Worm (Caenorhabditis elegans) whole organism, L2 larva: Measurements from ENCODE around the gene F09G2.8.

Experiments used
- C34F6.9 ChIP-seq: fragments of 150-350 bp; optimal IDR thresholded peaks from 2 replicates; lab custom pipeline; 2014; ENCODE audit warnings: missing biosample characterization, missing genetic modification characterization
- F13H6.1 ChIP-seq: sonication (generic microtip); optimal IDR thresholded peaks from 2 replicates; lab custom pipeline; 2016; ENCODE audit warnings: missing genetic modification characterization, missing compliant biosample characterization
- R02D3.7 ChIP-seq: fragments of 150-350 bp; optimal IDR thresholded peaks from 2 replicates; lab custom pipeline; 2014; ENCODE audit warnings: missing biosample characterization, missing genetic modification characterization
- Y55F3AM.14 ChIP-seq: fragments of 200-800 bp; sonication (Bioruptor generic); optimal IDR thresholded peaks from 2 replicates; lab custom pipeline; 2018; ENCODE audit warnings: mild to moderate bottlenecking, missing genetic modification characterization, missing compliant biosample characterization
- ZK546.5 ChIP-seq: sonication (generic microtip); optimal IDR thresholded peaks from 2 replicates; lab custom pipeline; 2017; ENCODE audit warnings: missing biosample characterization, missing genetic modification characterization
- alr-1 ChIP-seq: fragments of 150-350 bp; optimal IDR thresholded peaks from 2 replicates; lab custom pipeline; 2014; ENCODE audit warnings: missing biosample characterization, missing genetic modification characterization
- aly-2 ChIP-seq: fragments of 150-350 bp; optimal IDR thresholded peaks from 2 replicates; lab custom pipeline; 2014; ENCODE audit warnings: missing biosample characterization, missing genetic modification characterization
- ama-1 ChIP-seq: fragments of 150-350 bp; optimal IDR thresholded peaks from 2 replicates; lab custom pipeline; 2018; ENCODE audit warnings: inconsistent platforms
- blmp-1 ChIP-seq: sonication (generic microtip); optimal IDR thresholded peaks from 2 replicates; lab custom pipeline; 2017; ENCODE audit warnings: missing genetic modification characterization, mild to moderate bottlenecking, missing compliant biosample characterization, antibody characterized with exemption, moderate library complexity; ENCODE audit not compliant: insufficient read depth
- ceh-16 ChIP-seq: fragments of 150-350 bp; optimal IDR thresholded peaks from 2 replicates; lab custom pipeline; 2014; ENCODE audit warnings: missing biosample characterization, missing genetic modification characterization
- ceh-82 ChIP-seq: fragments of 150-350 bp; optimal IDR thresholded peaks from 2 replicates; lab custom pipeline; 2014; ENCODE audit warnings: missing biosample characterization, missing genetic modification characterization
- crh-2 ChIP-seq: sonication (generic microtip); optimal IDR thresholded peaks from 2 replicates; lab custom pipeline; 2017; ENCODE audit warnings: missing biosample characterization, missing genetic modification characterization
- dmd-4 ChIP-seq: sonication (generic microtip); optimal IDR thresholded peaks from 2 replicates; lab custom pipeline; 2017; ENCODE audit warnings: missing biosample characterization, missing genetic modification characterization
- egl-27 ChIP-seq: sonication (generic microtip); optimal IDR thresholded peaks from 3 replicates; lab custom pipeline; 2017; ENCODE audit warnings: missing biosample characterization, missing genetic modification reagents, missing genetic modification characterization
- elt-1 ChIP-seq: fragments of 150-350 bp; optimal IDR thresholded peaks from 2 replicates; lab custom pipeline; 2014; ENCODE audit warnings: missing biosample characterization, missing genetic modification characterization
- elt-3 ChIP-seq: sonication (generic microtip); optimal IDR thresholded peaks from 2 replicates; lab custom pipeline; 2017; ENCODE audit warnings: missing biosample characterization, missing genetic modification characterization
- fos-1 ChIP-seq: fragments of 150-350 bp; optimal IDR thresholded peaks from 2 replicates; lab custom pipeline; 2014; ENCODE audit warnings: missing biosample characterization, missing genetic modification characterization
- gmeb-1 ChIP-seq: fragments of 150-350 bp; optimal IDR thresholded peaks from 2 replicates; lab custom pipeline; 2014; ENCODE audit warnings: missing biosample characterization, missing genetic modification characterization
- lin-11 ChIP-seq: fragments of 150-350 bp; sonication (generic microtip); optimal IDR thresholded peaks from 2 replicates; lab custom pipeline; 2014; ENCODE audit warnings: missing biosample characterization, missing genetic modification characterization, inconsistent platforms, mixed read lengths
- lin-13 ChIP-seq: fragments of 150-350 bp; optimal IDR thresholded peaks from 2 replicates; lab custom pipeline; 2014; ENCODE audit warnings: missing biosample characterization, missing genetic modification reagents, missing genetic modification characterization
- lin-39 ChIP-seq: fragments of 150-350 bp; optimal IDR thresholded peaks from 2 replicates; lab custom pipeline; 2014; ENCODE audit warnings: missing biosample characterization, missing genetic modification reagents, missing genetic modification characterization
- lsy-2 ChIP-seq, 2 experiments: fragments of 150-350 bp in 1 of 2; sonication (generic microtip) in 1 of 2; optimal IDR thresholded peaks; 2 replicates each; lab custom pipeline; 2014 to 2017; ENCODE audit warnings: missing biosample characterization in 2 of 2, missing genetic modification characterization in 2 of 2
- mab-5 ChIP-seq: fragments of 150-350 bp; optimal IDR thresholded peaks from 2 replicates; lab custom pipeline; 2014; ENCODE audit warnings: missing biosample characterization, missing genetic modification characterization
- mbf-1 ChIP-seq: sonication (generic microtip); optimal IDR thresholded peaks from 2 replicates; lab custom pipeline; 2017; ENCODE audit warnings: missing biosample characterization, missing genetic modification characterization
- mdl-1 ChIP-seq, 2 experiments: fragments of 150-350 bp in 1 of 2; sonication (generic microtip) in 1 of 2; optimal IDR thresholded peaks; 2 replicates each; lab custom pipeline; 2017; ENCODE audit warnings: missing biosample characterization in 2 of 2, missing genetic modification characterization in 2 of 2
- nhr-10 ChIP-seq: sonication (generic microtip); optimal IDR thresholded peaks from 2 replicates; lab custom pipeline; 2017; ENCODE audit warnings: missing biosample characterization, missing genetic modification characterization
- nhr-11 ChIP-seq: fragments of 150-350 bp; optimal IDR thresholded peaks from 2 replicates; lab custom pipeline; 2014; ENCODE audit warnings: missing biosample characterization, missing genetic modification characterization
- nhr-12 ChIP-seq: fragments of 150-350 bp; optimal IDR thresholded peaks from 2 replicates; lab custom pipeline; 2014; ENCODE audit warnings: missing biosample characterization, missing genetic modification characterization
- nhr-129 ChIP-seq: fragments of 150-350 bp; optimal IDR thresholded peaks from 2 replicates; lab custom pipeline; 2014; ENCODE audit warnings: missing biosample characterization, missing genetic modification characterization
- nhr-21 ChIP-seq: fragments of 150-350 bp; optimal IDR thresholded peaks from 2 replicates; lab custom pipeline; 2014; ENCODE audit warnings: missing biosample characterization, missing genetic modification characterization
- nhr-23 ChIP-seq: fragments of 150-350 bp; optimal IDR thresholded peaks from 2 replicates; lab custom pipeline; 2014; ENCODE audit warnings: missing biosample characterization, missing genetic modification reagents, missing genetic modification characterization
- nhr-237 ChIP-seq: fragments of 150-350 bp; optimal IDR thresholded peaks from 2 replicates; lab custom pipeline; 2014; ENCODE audit warnings: missing biosample characterization, missing genetic modification characterization
- nhr-25 ChIP-seq: fragments of 150-350 bp; sonication (generic microtip); optimal IDR thresholded peaks from 3 replicates; lab custom pipeline; 2014; ENCODE audit warnings: missing biosample characterization, missing genetic modification characterization
- nhr-6 ChIP-seq: fragments of 150-350 bp; optimal IDR thresholded peaks from 2 replicates; lab custom pipeline; 2014; ENCODE audit warnings: missing biosample characterization, missing genetic modification characterization
- nhr-77 ChIP-seq: fragments of 150-350 bp; optimal IDR thresholded peaks from 2 replicates; lab custom pipeline; 2014; ENCODE audit warnings: missing biosample characterization, missing genetic modification characterization
- peb-1 ChIP-seq: fragments of 150-350 bp; optimal IDR thresholded peaks from 2 replicates; lab custom pipeline; 2014; ENCODE audit warnings: missing biosample characterization, missing genetic modification characterization
- sem-4 ChIP-seq: fragments of 150-350 bp; optimal IDR thresholded peaks from 2 replicates; lab custom pipeline; 2014; ENCODE audit warnings: missing biosample characterization, missing genetic modification reagents, missing genetic modification characterization
- skn-1 ChIP-seq: sonication (generic microtip); optimal IDR thresholded peaks from 2 replicates; lab custom pipeline; 2017; ENCODE audit warnings: missing biosample characterization, missing genetic modification characterization
- sma-3 ChIP-seq: sonication (generic microtip); optimal IDR thresholded peaks from 2 replicates; lab custom pipeline; 2016; ENCODE audit warnings: missing genetic modification reagents, missing genetic modification characterization, missing compliant biosample characterization
- sma-9 ChIP-seq, 2 experiments: fragments of 150-350 bp in 1 of 2; sonication (generic microtip) in 1 of 2; optimal IDR thresholded peaks; 2 replicates each; lab custom pipeline; 2014 to 2016; ENCODE audit warnings: missing genetic modification characterization in 2 of 2, mild to moderate bottlenecking in 1 of 2, missing biosample characterization in 1 of 2, missing compliant biosample characterization in 1 of 2, missing genetic modification reagents in 1 of 2, moderate library complexity in 1 of 2
- snpc-4 ChIP-seq: fragments of 150-350 bp; optimal IDR thresholded peaks from 2 replicates; lab custom pipeline; 2014; ENCODE audit warnings: missing biosample characterization, missing genetic modification characterization
- unc-39 ChIP-seq: fragments of 150-350 bp; optimal IDR thresholded peaks from 2 replicates; lab custom pipeline; 2014; ENCODE audit warnings: missing biosample characterization, missing genetic modification characterization
- unc-55 ChIP-seq: fragments of 150-350 bp; sonication (generic microtip); optimal IDR thresholded peaks from 3 replicates; lab custom pipeline; 2014; ENCODE audit warnings: missing biosample characterization, missing genetic modification reagents, missing genetic modification characterization
- unc-62 ChIP-seq: fragments of 150-350 bp; optimal IDR thresholded peaks from 2 replicates; lab custom pipeline; 2014; ENCODE audit warnings: missing biosample characterization, missing genetic modification reagents, missing genetic modification characterization
- zag-1 ChIP-seq: fragments of 150-350 bp; optimal IDR thresholded peaks from 2 replicates; lab custom pipeline; 2014; ENCODE audit warnings: missing biosample characterization, missing genetic modification characterization
- ztf-1 ChIP-seq: fragments of 200-800 bp; sonication (Bioruptor generic); conservative IDR thresholded peaks from 2 replicates; pipeline ENCODE4 v1.3.6; 2022; ENCODE audit warnings: missing genetic modification characterization, missing compliant biosample characterization
- ztf-11 ChIP-seq: sonication (generic microtip); optimal IDR thresholded peaks from 2 replicates; lab custom pipeline; 2017; ENCODE audit warnings: missing biosample characterization, missing genetic modification characterization
- ztf-4 ChIP-seq: fragments of 150-350 bp; optimal IDR thresholded peaks from 2 replicates; lab custom pipeline; 2014; ENCODE audit warnings: missing biosample characterization, missing genetic modification characterization

The F09G2.8 gene

ce11 chrV:7193562-7193961 lies at the start of gene F09G2.8:
Gene F09G2.8 (minus strand): TSS chrV:7193662.
- no peak for TF ChIP-seq C34F6.9 (tag; lab: Kevin White, UChicago)
- no peak for TF ChIP-seq ceh-82 (tag; lab: Kevin White, UChicago)
- TF ChIP-seq, all 48 proteins: peak for 0

ce11 chrV:7239471-7239870 lies 46.0 kb upstream of the F09G2.8 start, which contains the start of gene C05C8.1:
Gene C05C8.1 (plus strand): TSS chrV:7239771.
- TF ChIP-seq unc-55 (GFP tag; lab: Kevin White, UChicago): no peak
- no peak for TF ChIP-seq crh-2 (tag; lab: Kevin White, UChicago)
- TF ChIP-seq unc-62 (GFP tag; lab: Kevin White, UChicago): no peak
- no peak for TF ChIP-seq nhr-21 (tag; lab: Kevin White, UChicago)
- TF ChIP-seq mdl-1 (tag; optimal IDR thresholded peaks at IDR 0.05; lab: Kevin White, UChicago): no peak

- TF ChIP-seq mdl-1 (tag; optimal IDR thresholded peaks at IDR 0.05; lab: Kevin White, UChicago) (no peak), dmd-4 (tag; lab: Kevin White, UChicago) (no peak), mbf-1 (tag; lab: Kevin White, UChicago) (no peak), crh-2 (tag; lab: Kevin White, UChicago) (peak; percentile 91), ceh-16 (no peak), peb-1 (no peak), nhr-129 (tag; lab: Kevin White, UChicago) (peak; percentile 80), snpc-4 (tag; lab: Kevin White, UChicago) (peak; percentile 18), nhr-77 (no peak), egl-27 (tag; lab: Kevin White, UChicago) (no peak), skn-1 (tag; lab: Kevin White, UChicago) (peak; percentile 64), unc-55 (GFP tag; lab: Kevin White, UChicago) (peak; percentile 95), F13H6.1 (tag; lab: Kevin White, UChicago) (peak; percentile 78), unc-62 (GFP tag; lab: Kevin White, UChicago) (no peak), mab-5 (tag; lab: Kevin White, UChicago) (peak; percentile 64), nhr-11 (tag; lab: Kevin White, UChicago) (no peak), elt-1 (tag; lab: Kevin White, UChicago) (no peak), lsy-2 (tag; optimal IDR thresholded peaks at IDR 0.05; lab: Kevin White, UChicago) (peak; percentile 71 to 88), blmp-1 (peak; percentile 40), ztf-11 (tag; lab: Kevin White, UChicago) (no peak), sma-3 (GFP tag; lab: Kevin White, UChicago) (peak; percentile 85), gmeb-1 (tag; lab: Kevin White, UChicago) (peak; percentile 97), ZK546.5 (peak; percentile 16), sem-4 (tag; lab: Kevin White, UChicago) (peak; percentile 70), nhr-10 (tag; lab: Kevin White, UChicago) (no peak), lin-13 (GFP tag; lab: Kevin White, UChicago) (peak; percentile 83), ama-1 (no peak), aly-2 (tag; lab: Kevin White, UChicago) (no peak), ztf-1 (no peak), R02D3.7 (tag; lab: Kevin White, UChicago) (peak; percentile 1), Y55F3AM.14 (GFP tag; lab: Kevin White, UChicago) (no peak), nhr-21 (tag; lab: Kevin White, UChicago) (peak; percentile 70), nhr-237 (tag; lab: Kevin White, UChicago) (peak; percentile 57), ceh-82 (tag; lab: Kevin White, UChicago) (peak; percentile 73), nhr-12 (no peak), lin-39 (tag; lab: Kevin White, UChicago) (no peak), nhr-25 (tag; lab: Kevin White, UChicago) (peak; percentile 85), nhr-6 (tag; lab: Kevin White, UChicago) (no peak), fos-1 (tag; lab: Kevin White, UChicago) (peak; percentile 29), elt-3 (tag; lab: Kevin White, UChicago) (no peak), sma-9 (GFP tag; optimal IDR thresholded peaks at IDR 0.05; lab: Kevin White, UChicago) (peak; percentile 77), sma-9 (tag; optimal IDR thresholded peaks at IDR 0.05; lab: Kevin White, UChicago) (no peak), ztf-4 (tag; lab: Kevin White, UChicago) (peak; percentile 53), unc-39 (tag; lab: Kevin White, UChicago) (no peak), alr-1 (tag; lab: Kevin White, UChicago) (no peak), C34F6.9 (tag; lab: Kevin White, UChicago) (peak; percentile 79), nhr-23 (tag; lab: Kevin White, UChicago) (no peak), lin-11 (tag; lab: Kevin White, UChicago) (peak; percentile 88), zag-1 (tag; lab: Kevin White, UChicago) (peak; percentile 52)
Observed at ce11 chrV:7237133-7237532, 43.7 kb upstream of the F09G2.8 start, which contains the start of gene hyls-1. Gene hyls-1 (plus strand): TSS chrV:7237381.
